Worm (Caenorhabditis elegans) whole organism, L1 larva: ENCODE data around the gene gtf-2F1.

Source experiments
- C04F5.9 ChIP-seq: sonication (generic microtip); optimal IDR thresholded peaks from 2 replicates; lab custom pipeline; 2016; ENCODE audit warnings: missing genetic modification characterization, missing compliant biosample characterization
- F16B12.6 ChIP-seq: fragments of 150-350 bp; optimal IDR thresholded peaks from 2 replicates; lab custom pipeline; 2014; ENCODE audit warnings: missing biosample characterization, missing genetic modification characterization
- ces-1 ChIP-seq: fragments of 150-350 bp; optimal IDR thresholded peaks from 2 replicates; lab custom pipeline; 2014; ENCODE audit warnings: missing biosample characterization, missing genetic modification reagents, missing genetic modification characterization
- elt-2 ChIP-seq: sonication (generic microtip); optimal IDR thresholded peaks from 2 replicates; lab custom pipeline; 2016; ENCODE audit warnings: missing genetic modification characterization, mild to moderate bottlenecking, inconsistent platforms, missing compliant biosample characterization, missing genetic modification reagents
- lin-39 ChIP-seq: fragments of 150-350 bp; optimal IDR thresholded peaks from 2 replicates; lab custom pipeline; 2014; ENCODE audit warnings: missing biosample characterization, missing genetic modification reagents, missing genetic modification characterization
- mdl-1 ChIP-seq, 2 experiments: fragments of 150-350 bp; optimal IDR thresholded peaks; 2 replicates each; lab custom pipeline; 2014 to 2017; ENCODE audit warnings: missing biosample characterization in 2 of 2, missing genetic modification characterization in 2 of 2, inconsistent platforms in 1 of 2
- nhr-47 ChIP-seq: sonication (generic microtip); optimal IDR thresholded peaks from 2 replicates; lab custom pipeline; 2016; ENCODE audit warnings: mild to moderate bottlenecking, missing genetic modification characterization, moderate library complexity, missing compliant biosample characterization
- nhr-71 ChIP-seq: sonication (generic microtip); optimal IDR thresholded peaks from 2 replicates; lab custom pipeline; 2016; ENCODE audit warnings: mild to moderate bottlenecking, missing genetic modification characterization, moderate library complexity, missing compliant biosample characterization
- nhr-85 ChIP-seq: sonication (generic microtip); peaks from one replicate; lab custom pipeline; 2016; ENCODE audit warnings: missing genetic modification characterization, inconsistent platforms, missing compliant biosample characterization
- nhr-90 ChIP-seq: sonication (generic microtip); optimal IDR thresholded peaks from 2 replicates; lab custom pipeline; 2016; ENCODE audit warnings: mild to moderate bottlenecking, missing genetic modification characterization, missing compliant biosample characterization; ENCODE audit not compliant: poor library complexity
- pag-3 ChIP-seq: sonication (generic microtip); optimal IDR thresholded peaks from 2 replicates; lab custom pipeline; 2017; ENCODE audit warnings: missing genetic modification characterization, mild to moderate bottlenecking, missing compliant biosample characterization, antibody characterized with exemption, borderline replicate concordance; ENCODE audit not compliant: insufficient read depth
- swsn-7 ChIP-seq: sonication (generic microtip); optimal IDR thresholded peaks from 2 replicates; lab custom pipeline; 2016; ENCODE audit warnings: missing genetic modification characterization, missing compliant biosample characterization
- zip-4 ChIP-seq: fragments of 200-800 bp; sonication (Bioruptor generic); optimal IDR thresholded peaks from 2 replicates; lab custom pipeline; 2018; ENCODE audit warnings: mild to moderate bottlenecking, missing genetic modification characterization, moderate library complexity, missing compliant biosample characterization

Gene gtf-2F1

ce11 chrII:4344317-4344716, 42.9 kb downstream of the gtf-2F1 start:
- no peak for TF ChIP-seq F16B12.6
- no peak for TF ChIP-seq nhr-47 (tag; lab: Kevin White, UChicago)
- no peak for TF ChIP-seq pag-3
- no peak for TF ChIP-seq zip-4
- no peak for TF ChIP-seq ces-1 (GFP tag; lab: Kevin White, UChicago)
- no peak for TF ChIP-seq swsn-7 (tag; lab: Kevin White, UChicago)
- TF ChIP-seq lin-39: no peak
- no peak for TF ChIP-seq elt-2 (tag; lab: Kevin White, UChicago)
- no peak for TF ChIP-seq nhr-71 (tag; lab: Kevin White, UChicago)
- TF ChIP-seq, all 84 proteins: peak for 0

- no peak for TF ChIP-seq mdl-1 (tag; optimal IDR thresholded peaks at IDR 0.05; lab: Kevin White, UChicago)
- no peak for TF ChIP-seq nhr-90 (tag; lab: Kevin White, UChicago)
- TF ChIP-seq pag-3: no peak
- TF ChIP-seq nhr-85 (tag; lab: Kevin White, UChicago): no peak
- no peak for TF ChIP-seq C04F5.9
Observed at ce11 chrII:4350888-4351287, 49.5 kb downstream of the gtf-2F1 start, which contains the start of gene H20J04.9. H20J04.9 (plus strand) TSS chrII:4351188.
